6 fruit fly cellular contexts compared by ENCODE assay signal in the genomic region with DNA sequence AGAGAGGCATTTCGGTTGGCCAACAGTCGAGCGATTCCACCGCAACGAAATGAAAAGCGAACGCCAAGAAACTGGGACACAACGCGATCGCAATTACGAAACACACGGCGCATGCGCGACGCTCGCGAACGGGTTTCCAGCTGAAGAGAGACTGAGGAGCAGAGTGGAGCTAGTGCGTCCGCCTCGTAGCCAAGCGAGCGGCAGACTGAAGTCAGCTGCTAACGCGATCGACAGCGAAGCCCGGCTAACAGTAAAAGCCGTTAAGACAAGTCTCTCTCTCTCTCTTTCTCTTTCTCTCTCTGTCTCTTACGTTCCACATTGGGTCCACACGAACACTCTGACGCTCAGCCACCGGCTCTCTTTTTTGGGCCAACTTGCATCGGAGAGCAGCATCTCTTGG.
TF ChIP-seq lines count a peak whose summit lies in the region.

A gene (minus strand): TSS at position 154 of the 400 bp plus-strand sequence.

- no peak for TF ChIP-seq CTCF in whole organism, embryonic (GFP tag; optimal IDR thresholded peaks at IDR 0.05; lab: Kevin White, UChicago)

TF ChIP-seq in whole organism, 6 proteins besides CTCF, POLR2A, EP300 and RAD21:
- TF ChIP-seq Dll (optimal IDR thresholded peaks at IDR 0.05; lab: Kevin White, UChicago) (peak; percentile 74), psq (optimal IDR thresholded peaks at IDR 0.05; lab: Kevin White, UChicago) (no peak)

TF ChIP-seq in whole organism, adult, 20 proteins besides CTCF, POLR2A, EP300 and RAD21:
- TF ChIP-seq cnc (optimal IDR thresholded peaks at IDR 0.05; lab: Kevin White, UChicago): no peak
- no peak for TF ChIP-seq CG7101 (tag; optimal IDR thresholded peaks at IDR 0.05; lab: Kevin White, UChicago)
- peak; percentile 11 for TF ChIP-seq bab1 (GFP tag; optimal IDR thresholded peaks at IDR 0.05; lab: Kevin White, UChicago)
TF ChIP-seq in whole organism, adult: peak in this region for 1.

TF ChIP-seq in whole organism, embryonic, 481 proteins besides CTCF, POLR2A, EP300 and RAD21 (continues in another document):
- TF ChIP-seq CG7357 (GFP tag; IDR thresholded peaks at IDR 0.05; lab: Robert Waterston, UW) (no peak), H2.0 (GFP tag; IDR thresholded peaks at IDR 0.05; lab: Robert Waterston, UW) (no peak), Neu2 (GFP tag; optimal IDR thresholded peaks at IDR 0.05; lab: Kevin White, UChicago; ENCODE audit: borderline replicate concordance) (no peak), CG2678 (tag; optimal IDR thresholded peaks at IDR 0.05; lab: Kevin White, UChicago) (no peak), CG8765 (GFP tag; IDR thresholded peaks at IDR 0.05; lab: Robert Waterston, UW) (no peak), wdn (GFP tag; IDR thresholded peaks at IDR 0.05; lab: Robert Waterston, UW) (no peak), chm (GFP tag; IDR thresholded peaks at IDR 0.05; lab: Robert Waterston, UW) (peak; percentile 56), kni (GFP tag; optimal IDR thresholded peaks at IDR 0.05; lab: Kevin White, UChicago) (peak; percentile 73), Rx (GFP tag; IDR thresholded peaks at IDR 0.05; lab: Robert Waterston, UW) (no peak), CG11695 (GFP tag; IDR thresholded peaks at IDR 0.05; lab: Robert Waterston, UW) (no peak), Dbx (GFP tag; IDR thresholded peaks at IDR 0.05; lab: Robert Waterston, UW) (no peak), Six4 (GFP tag; optimal IDR thresholded peaks at IDR 0.05; lab: Kevin White, UChicago) (no peak), CG17385 (GFP tag; optimal IDR thresholded peaks at IDR 0.05; lab: Kevin White, UChicago) (peak; percentile 17), CG8478 (optimal IDR thresholded peaks at IDR 0.05; lab: Kevin White, UChicago) (no peak), ewg (GFP tag; optimal IDR thresholded peaks at IDR 0.05; lab: Kevin White, UChicago) (no peak), E2f2 (GFP tag; IDR thresholded peaks at IDR 0.05; lab: Robert Waterston, UW) (no peak; the same call in 1 of the 2 replicates), CG12769 (tag; optimal IDR thresholded peaks at IDR 0.05; lab: Kevin White, UChicago) (peak; percentile 56), gro (GFP tag; optimal IDR thresholded peaks at IDR 0.05; lab: Kevin White, UChicago) (peak; percentile 5), Pdp1 (GFP tag; optimal IDR thresholded peaks at IDR 0.05; lab: Kevin White, UChicago) (peak in 1 of 2 experiments; percentile 54), CG1832 (GFP tag; optimal IDR thresholded peaks at IDR 0.05; lab: Kevin White, UChicago) (peak; percentile 54), CG5180 (GFP tag; optimal IDR thresholded peaks at IDR 0.05; lab: Kevin White, UChicago) (no peak)

TF ChIP-seq in whole organism, prepupa, 60 proteins besides CTCF, POLR2A, EP300 and RAD21 (continues in another document):
- peak; percentile 47 for TF ChIP-seq fd85E (GFP tag; optimal IDR thresholded peaks at IDR 0.05; lab: Kevin White, UChicago)
- TF ChIP-seq Smox (GFP tag; optimal IDR thresholded peaks at IDR 0.05; lab: Kevin White, UChicago): no peak
- TF ChIP-seq dsx (GFP tag; optimal IDR thresholded peaks at IDR 0.05; lab: Kevin White, UChicago; ENCODE audit: poor library complexity, severe bottlenecking): peak; percentile 31
- TF ChIP-seq Eip93F (GFP tag; optimal IDR thresholded peaks at IDR 0.05; lab: Kevin White, UChicago): no peak
- no peak for TF ChIP-seq vri (GFP tag; optimal IDR thresholded peaks at IDR 0.05; lab: Kevin White, UChicago)
- TF ChIP-seq Blimp-1 (GFP tag; optimal IDR thresholded peaks at IDR 0.05; lab: Kevin White, UChicago): peak; percentile 92
- TF ChIP-seq salr (GFP tag; optimal IDR thresholded peaks at IDR 0.05; lab: Kevin White, UChicago): no peak
- TF ChIP-seq fd59A (GFP tag; optimal IDR thresholded peaks at IDR 0.05; lab: Kevin White, UChicago): no peak
- peak; percentile 37 for TF ChIP-seq net (GFP tag; optimal IDR thresholded peaks at IDR 0.05; lab: Kevin White, UChicago)
- no peak for TF ChIP-seq pdm3 (GFP tag; optimal IDR thresholded peaks at IDR 0.05; lab: Kevin White, UChicago)
- peak; percentile 3 for TF ChIP-seq CG6276 (GFP tag; optimal IDR thresholded peaks at IDR 0.05; lab: Kevin White, UChicago)
- peak; percentile 71 for TF ChIP-seq Eip78C (GFP tag; lab: Kevin White, UChicago)
- no peak for TF ChIP-seq CG31627 (GFP tag; optimal IDR thresholded peaks at IDR 0.05; lab: Kevin White, UChicago)
- TF ChIP-seq CG8632 (GFP tag; optimal IDR thresholded peaks at IDR 0.05; lab: Kevin White, UChicago): no peak
- TF ChIP-seq CG8119 (GFP tag; IDR thresholded peaks at IDR 0.05; lab: Robert Waterston, UW): no peak; the same call in 2 of the 3 replicates
- TF ChIP-seq CG11762 (GFP tag; optimal IDR thresholded peaks at IDR 0.05; lab: Kevin White, UChicago; ENCODE audit: insufficient read depth): no peak
- TF ChIP-seq CG15336 (GFP tag; IDR thresholded peaks at IDR 0.05; lab: Robert Waterston, UW): peak; percentile 31; the same call in 1 of the 2 replicates
- TF ChIP-seq CG11294 (GFP tag; IDR thresholded peaks at IDR 0.05; lab: Robert Waterston, UW): no peak
- TF ChIP-seq Eip75B (GFP tag; optimal IDR thresholded peaks at IDR 0.05; lab: Kevin White, UChicago): peak; percentile 73
- peak; percentile 62 for TF ChIP-seq CG1621 (tag; optimal IDR thresholded peaks at IDR 0.05; lab: Kevin White, UChicago)

TF ChIP-seq in whole organism, pupa, 21 proteins besides CTCF, POLR2A, EP300 and RAD21:
- TF ChIP-seq CG17806 (tag; optimal IDR thresholded peaks at IDR 0.05; lab: Kevin White, UChicago): no peak
- no peak for TF ChIP-seq Pif1B (GFP tag; optimal IDR thresholded peaks at IDR 0.05; lab: Kevin White, UChicago)
- TF ChIP-seq CG9948 (tag; optimal IDR thresholded peaks at IDR 0.05; lab: Kevin White, UChicago): no peak
- peak; percentile 29; the same call in 2 of the 3 replicates for TF ChIP-seq CG4496 (GFP tag; IDR thresholded peaks at IDR 0.05; lab: Robert Waterston, UW)
- TF ChIP-seq CG34367 (tag; optimal IDR thresholded peaks at IDR 0.05; lab: Kevin White, UChicago): no peak
- TF ChIP-seq Ets98B (GFP tag; IDR thresholded peaks at IDR 0.05; lab: Robert Waterston, UW): peak; percentile 48; the same call in 1 of the 2 replicates
- TF ChIP-seq EcR (GFP tag; optimal IDR thresholded peaks at IDR 0.05; lab: Kevin White, UChicago): peak; percentile 31
- TF ChIP-seq rn (GFP tag; IDR thresholded peaks at IDR 0.05; lab: Robert Waterston, UW): no peak
- peak; percentile 43; the same call in 1 of the 2 replicates for TF ChIP-seq CG32121 (GFP tag; IDR thresholded peaks at IDR 0.05; lab: Robert Waterston, UW)
- no peak for TF ChIP-seq CG8159 (tag; optimal IDR thresholded peaks at IDR 0.05; lab: Kevin White, UChicago)
- TF ChIP-seq CG13204 (GFP tag; optimal IDR thresholded peaks at IDR 0.05; lab: Kevin White, UChicago): peak; percentile 82
- peak; percentile 61; the same call in 1 of the 2 replicates for TF ChIP-seq CG12605 (GFP tag; IDR thresholded peaks at IDR 0.05; lab: Robert Waterston, UW)
- TF ChIP-seq Pif1A (GFP tag; optimal IDR thresholded peaks at IDR 0.05; lab: Kevin White, UChicago): peak; percentile 12
- TF ChIP-seq CG10348 (GFP tag; IDR thresholded peaks at IDR 0.05; lab: Robert Waterston, UW): no peak
- no peak for TF ChIP-seq CG8301 (tag; optimal IDR thresholded peaks at IDR 0.05; lab: Kevin White, UChicago)
- TF ChIP-seq gl (tag; optimal IDR thresholded peaks at IDR 0.05; lab: Kevin White, UChicago): no peak
- no peak for TF ChIP-seq D1 (tag; optimal IDR thresholded peaks at IDR 0.05; lab: Kevin White, UChicago)
- no peak for TF ChIP-seq CG14655 (GFP tag; optimal IDR thresholded peaks at IDR 0.05; lab: Kevin White, UChicago)
- peak; percentile 40 for TF ChIP-seq Snoo (tag; optimal IDR thresholded peaks at IDR 0.05; lab: Kevin White, UChicago)
- TF ChIP-seq CG15710 (tag; optimal IDR thresholded peaks at IDR 0.05; lab: Kevin White, UChicago): no peak
- TF ChIP-seq fd96Ca (GFP tag; IDR thresholded peaks at IDR 0.05; lab: Robert Waterston, UW): 0 out of 3 replicates have a peak, but pooled peaks have one; percentile 22

TF ChIP-seq in whole organism, wandering third instar larva, 38 proteins besides CTCF, POLR2A, EP300 and RAD21 (continues in another document):
- TF ChIP-seq tai (GFP tag; optimal IDR thresholded peaks at IDR 0.05; lab: Kevin White, UChicago) (no peak), dmrt93B (GFP tag; optimal IDR thresholded peaks at IDR 0.05; lab: Kevin White, UChicago) (no peak), woc (GFP tag; optimal IDR thresholded peaks at IDR 0.05; lab: Kevin White, UChicago) (no peak), pan (optimal IDR thresholded peaks at IDR 0.05; lab: Kevin White, UChicago) (no peak), brk (GFP tag; optimal IDR thresholded peaks at IDR 0.05; lab: Kevin White, UChicago) (no peak), Hr78 (GFP tag; optimal IDR thresholded peaks at IDR 0.05; lab: Kevin White, UChicago) (no peak), dl (GFP tag; optimal IDR thresholded peaks at IDR 0.05; lab: Kevin White, UChicago; ENCODE audit: insufficient read depth in 1 of 2, partially characterized antibody in 2 of 2) (peak in 1 of 2 experiments; percentile 72), sv (GFP tag; optimal IDR thresholded peaks at IDR 0.05; lab: Kevin White, UChicago) (no peak), ey (GFP tag; optimal IDR thresholded peaks at IDR 0.05; lab: Kevin White, UChicago) (no peak), Hnf4 (GFP tag; optimal IDR thresholded peaks at IDR 0.05; lab: Kevin White, UChicago) (no peak), Jra (GFP tag; optimal IDR thresholded peaks at IDR 0.05; lab: Kevin White, UChicago) (no peak), Dif (GFP tag; optimal IDR thresholded peaks at IDR 0.05; lab: Kevin White, UChicago; ENCODE audit: partially characterized antibody) (peak; percentile 72), lola (GFP tag; optimal IDR thresholded peaks at IDR 0.05; lab: Kevin White, UChicago) (no peak), br (GFP tag; optimal IDR thresholded peaks at IDR 0.05; lab: Kevin White, UChicago) (no peak), rgr (GFP tag; optimal IDR thresholded peaks at IDR 0.05; lab: Kevin White, UChicago) (no peak), jim (GFP tag; optimal IDR thresholded peaks at IDR 0.05; lab: Kevin White, UChicago) (no peak), Rel (GFP tag; optimal IDR thresholded peaks at IDR 0.05; lab: Kevin White, UChicago) (no peak), Rel (tag; optimal IDR thresholded peaks at IDR 0.05; lab: Kevin White, UChicago) (no peak), N (GFP tag; optimal IDR thresholded peaks at IDR 0.05; lab: Kevin White, UChicago) (no peak), OdsH (GFP tag; optimal IDR thresholded peaks at IDR 0.05; lab: Kevin White, UChicago) (no peak), CG9705 (GFP tag; optimal IDR thresholded peaks at IDR 0.05; lab: Kevin White, UChicago) (no peak), fru (GFP tag; optimal IDR thresholded peaks at IDR 0.05; lab: Kevin White, UChicago) (no peak), Dfd (GFP tag; optimal IDR thresholded peaks at IDR 0.05; lab: Kevin White, UChicago) (no peak), Sp1 (GFP tag; optimal IDR thresholded peaks at IDR 0.05; lab: Kevin White, UChicago) (peak; percentile 43), foxo (GFP tag; optimal IDR thresholded peaks at IDR 0.05; lab: Kevin White, UChicago) (no peak), sage (GFP tag; optimal IDR thresholded peaks at IDR 0.05; lab: Kevin White, UChicago) (no peak), dsf (GFP tag; optimal IDR thresholded peaks at IDR 0.05; lab: Kevin White, UChicago; ENCODE audit: borderline replicate concordance) (no peak)
